Fruit fly (Drosophila melanogaster) whole organism, prepupa: ENCODE measurements around the gene Lst8.

ENCODE experiments used
- Blimp-1 ChIP-seq: fragments of 200-800 bp; sonication (Bioruptor generic); optimal IDR thresholded peaks from 3 replicates; lab custom pipeline; 2017; ENCODE audit warnings: missing biosample characterization, missing genetic modification characterization, mild to moderate bottlenecking, moderate library complexity, missing genetic modification reagents
- CG10669 ChIP-seq: fragments of 200-800 bp; sonication (Bioruptor generic); optimal IDR thresholded peaks from 3 replicates; lab custom pipeline; 2018; ENCODE audit warnings: missing biosample characterization, mild to moderate bottlenecking, missing genetic modification characterization, moderate library complexity
- CG11762 ChIP-seq: fragments of 200-800 bp; sonication (Bioruptor generic); optimal IDR thresholded peaks from 3 replicates; lab custom pipeline; 2016; ENCODE audit warnings: missing biosample characterization, missing genetic modification characterization; ENCODE audit not compliant: insufficient read depth
- CG11902 ChIP-seq: fragments of 200-800 bp; sonication (Bioruptor generic); optimal IDR thresholded peaks from 3 replicates; lab custom pipeline; 2016; ENCODE audit warnings: missing biosample characterization, missing genetic modification characterization
- CG16779 ChIP-seq: fragments of 200-800 bp; sonication (Bioruptor generic); optimal IDR thresholded peaks from 3 replicates; lab custom pipeline; 2017; ENCODE audit warnings: missing biosample characterization, mild to moderate bottlenecking, missing genetic modification characterization
- CG31627 ChIP-seq: fragments of 200-800 bp; sonication (Bioruptor generic); optimal IDR thresholded peaks from 3 replicates; lab custom pipeline; 2016; ENCODE audit warnings: missing biosample characterization, missing genetic modification characterization
- CG32006 ChIP-seq: fragments of 200-800 bp; sonication (Bioruptor generic); optimal IDR thresholded peaks from 3 replicates; lab custom pipeline; 2017; ENCODE audit warnings: missing biosample characterization, mild to moderate bottlenecking, missing genetic modification characterization
- CG34406 ChIP-seq: fragments of 200-800 bp; sonication (Bioruptor generic); optimal IDR thresholded peaks from 3 replicates; lab custom pipeline; 2016; ENCODE audit warnings: missing biosample characterization, missing genetic modification characterization
- CG3919 ChIP-seq: fragments of 200-800 bp; sonication (Bioruptor generic); optimal IDR thresholded peaks from 3 replicates; lab custom pipeline; 2016; ENCODE audit warnings: missing biosample characterization, missing genetic modification characterization
- CG4318 ChIP-seq: fragments of 200-800 bp; sonication (Bioruptor generic); optimal IDR thresholded peaks from 3 replicates; lab custom pipeline; 2017; ENCODE audit warnings: missing biosample characterization, mild to moderate bottlenecking, missing genetic modification characterization
- CG6276 ChIP-seq: fragments of 200-800 bp; sonication (Bioruptor generic); optimal IDR thresholded peaks from 2 replicates; lab custom pipeline; 2017; ENCODE audit warnings: missing biosample characterization, mild to moderate bottlenecking, missing genetic modification characterization
- CG6808 ChIP-seq: fragments of 200-800 bp; sonication (Bioruptor generic); optimal IDR thresholded peaks from 3 replicates; lab custom pipeline; 2017; ENCODE audit warnings: missing biosample characterization, missing genetic modification characterization, mild to moderate bottlenecking, moderate library complexity, missing genetic modification reagents
- CG7368 ChIP-seq: fragments of 200-800 bp; sonication (Bioruptor generic); optimal IDR thresholded peaks from 3 replicates; lab custom pipeline; 2016; ENCODE audit warnings: missing biosample characterization, missing genetic modification characterization
- CG8319 ChIP-seq: fragments of 200-800 bp; sonication (Bioruptor generic); optimal IDR thresholded peaks from 3 replicates; lab custom pipeline; 2016; ENCODE audit warnings: missing biosample characterization, missing genetic modification characterization
- CG8632 ChIP-seq: fragments of 200-800 bp; sonication (Bioruptor generic); optimal IDR thresholded peaks from 3 replicates; lab custom pipeline; 2016; ENCODE audit warnings: missing biosample characterization, missing genetic modification characterization
- Eip75B ChIP-seq: fragments of 200-800 bp; sonication (Bioruptor generic); optimal IDR thresholded peaks from 3 replicates; lab custom pipeline; 2016; ENCODE audit warnings: missing biosample characterization, missing genetic modification characterization
- Eip78C ChIP-seq: fragments of 200-800 bp; sonication (Bioruptor generic); peaks from one replicate; lab custom pipeline; 2016; ENCODE audit warnings: missing biosample characterization, missing genetic modification characterization
- Eip93F ChIP-seq: fragments of 200-800 bp; sonication (Bioruptor generic); optimal IDR thresholded peaks from 2 replicates; lab custom pipeline; 2016; ENCODE audit warnings: missing biosample characterization, mild to moderate bottlenecking, missing genetic modification characterization
- Hr38 ChIP-seq: sonication (Bioruptor generic); optimal IDR thresholded peaks from 2 replicates; lab custom pipeline; 2016; ENCODE audit warnings: missing biosample characterization, missing genetic modification characterization
- OdsH ChIP-seq: fragments of 200-800 bp; sonication (Bioruptor generic); optimal IDR thresholded peaks from 3 replicates; lab custom pipeline; 2016; ENCODE audit warnings: missing biosample characterization, missing genetic modification characterization
- Sox102F ChIP-seq: fragments of 200-800 bp; sonication (Bioruptor generic); optimal IDR thresholded peaks from 2 replicates; lab custom pipeline; 2016; ENCODE audit warnings: missing biosample characterization, mild to moderate bottlenecking, missing genetic modification characterization
- Sox15 ChIP-seq: fragments of 200-800 bp; sonication (Bioruptor generic); optimal IDR thresholded peaks from 3 replicates; lab custom pipeline; 2016; ENCODE audit warnings: missing biosample characterization, missing genetic modification characterization
- dac ChIP-seq: fragments of 200-800 bp; sonication (Bioruptor generic); optimal IDR thresholded peaks from 2 replicates; lab custom pipeline; 2017; ENCODE audit warnings: missing biosample characterization, mild to moderate bottlenecking, missing genetic modification characterization
- eg ChIP-seq: fragments of 200-800 bp; sonication (Bioruptor generic); IDR thresholded peaks from 3 replicates; pipeline ENCODE4 v1.3.6; 2022; ENCODE audit warnings: missing biosample characterization, missing genetic modification characterization
- lz ChIP-seq: fragments of 200-800 bp; sonication (Bioruptor generic); optimal IDR thresholded peaks from 3 replicates; lab custom pipeline; 2016; ENCODE audit warnings: missing biosample characterization, missing genetic modification characterization
- net ChIP-seq: fragments of 200-800 bp; sonication (Bioruptor generic); optimal IDR thresholded peaks from 3 replicates; lab custom pipeline; 2016; ENCODE audit warnings: missing biosample characterization, missing genetic modification characterization
- pdm3 ChIP-seq: fragments of 200-800 bp; sonication (Bioruptor generic); optimal IDR thresholded peaks from 3 replicates; lab custom pipeline; 2016; ENCODE audit warnings: missing biosample characterization, missing genetic modification characterization
- salr ChIP-seq, 2 experiments: fragments of 200-800 bp; sonication (Bioruptor generic); optimal IDR thresholded peaks; 3 replicates each; lab custom pipeline; 2016 to 2018; ENCODE audit warnings: missing biosample characterization in 2 of 2, missing genetic modification characterization in 2 of 2, mild to moderate bottlenecking in 1 of 2
- spab ChIP-seq: fragments of 200-800 bp; sonication (Bioruptor generic); optimal IDR thresholded peaks from 2 replicates; lab custom pipeline; 2017; ENCODE audit warnings: missing biosample characterization, mild to moderate bottlenecking, missing genetic modification characterization, missing genetic modification reagents
- ss ChIP-seq, 2 experiments: fragments of 200-800 bp; sonication (Bioruptor generic); optimal IDR thresholded peaks; 2 replicates in 1 of 2; 3 replicates in 1 of 2; lab custom pipeline; 2017 to 2018; ENCODE audit warnings: mild to moderate bottlenecking in 2 of 2, missing biosample characterization in 2 of 2, missing genetic modification characterization in 2 of 2, moderate library complexity in 1 of 2
- svp ChIP-seq: fragments of 200-800 bp; sonication (Bioruptor generic); peaks from one replicate; lab custom pipeline; 2016; ENCODE audit warnings: missing biosample characterization, missing genetic modification characterization
- topi ChIP-seq: fragments of 200-800 bp; sonication (Bioruptor generic); optimal IDR thresholded peaks from 3 replicates; lab custom pipeline; 2016; ENCODE audit warnings: missing biosample characterization, missing genetic modification characterization
- vri ChIP-seq: fragments of 200-800 bp; sonication (Bioruptor generic); optimal IDR thresholded peaks from 3 replicates; lab custom pipeline; 2016; ENCODE audit warnings: missing biosample characterization, mild to moderate bottlenecking, missing genetic modification characterization

The Lst8 gene

DNA sequence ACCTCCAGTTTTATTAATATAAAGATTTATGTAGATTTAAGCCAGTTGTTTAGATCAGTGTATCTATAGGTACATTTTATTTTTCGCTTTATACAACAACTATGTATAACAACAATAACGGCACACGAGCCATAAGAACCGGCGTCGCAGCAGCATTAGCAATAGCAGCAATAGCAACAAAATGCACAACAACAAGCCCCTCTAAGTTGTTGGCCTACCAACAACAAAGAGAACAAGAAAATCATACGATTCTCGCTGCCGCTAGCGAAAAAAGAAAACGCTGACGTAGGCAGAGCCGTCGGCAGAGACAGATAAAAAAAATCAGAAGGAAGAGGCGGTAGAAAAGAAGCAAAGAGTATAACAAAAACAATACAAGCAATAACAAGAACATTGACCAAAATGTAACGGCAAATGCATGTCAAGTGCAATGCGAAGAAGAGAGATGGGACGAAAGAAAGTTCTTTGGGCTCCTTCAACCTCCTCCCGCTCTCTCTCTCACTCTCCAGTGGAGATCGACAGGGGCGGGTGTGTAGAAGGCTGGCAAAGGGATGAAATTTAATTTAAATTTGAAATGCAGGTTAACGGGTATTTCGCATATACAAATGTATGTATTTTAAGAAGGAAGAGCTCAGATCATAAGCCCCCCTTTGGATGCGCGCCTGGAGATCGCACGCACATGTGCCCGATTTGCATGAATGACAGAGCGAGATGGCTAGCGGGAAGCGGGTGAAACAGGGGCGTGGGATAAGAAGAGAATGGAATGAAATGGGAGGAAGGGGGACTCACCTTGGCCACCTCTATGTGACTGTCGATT, 26.9 kb downstream of the Lst8 start (continued):
- TF ChIP-seq OdsH, result peak; percentile 99
- peak; percentile 100 for TF ChIP-seq Sox102F (GFP tag; lab: Kevin White, UChicago)
- peak; percentile 99 for TF ChIP-seq CG10669 (GFP tag; lab: Kevin White, UChicago)
- peak; percentile 100 for TF ChIP-seq topi (GFP tag; lab: Kevin White, UChicago)
- TF ChIP-seq pdm3 (GFP tag; lab: Kevin White, UChicago), result peak; percentile 100
- peak; percentile 99 for TF ChIP-seq Sox15 (GFP tag; lab: Kevin White, UChicago)
- peak; percentile 97 for TF ChIP-seq CG16779 (tag; lab: Kevin White, UChicago)
- TF ChIP-seq CG4318 (GFP tag; lab: Kevin White, UChicago), result peak; percentile 99
- TF ChIP-seq ss (GFP tag; optimal IDR thresholded peaks at IDR 0.05; lab: Kevin White, UChicago), result peak; percentile 98
- TF ChIP-seq net, result peak; percentile 99

DNA sequence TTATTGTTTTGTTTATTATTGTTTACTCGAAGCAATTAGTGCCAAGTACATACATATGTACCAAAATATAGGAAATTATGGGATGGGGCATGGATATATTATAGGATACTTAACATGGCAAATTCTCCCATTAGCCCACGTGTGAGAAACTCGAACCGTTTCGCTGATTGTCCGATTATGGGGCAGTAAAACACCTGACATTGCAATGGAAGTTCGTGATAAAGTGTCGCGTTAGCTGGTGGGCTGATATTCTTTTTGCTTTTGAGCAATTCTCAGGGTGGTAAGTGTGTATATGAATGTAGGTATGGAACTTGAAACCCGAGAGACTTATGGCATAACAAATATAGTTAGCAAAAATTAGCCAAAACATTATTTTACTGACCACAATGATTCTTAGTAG, 27.8 kb downstream of the Lst8 start:
- TF ChIP-seq CG3919 (no peak), eg (GFP tag; lab: Robert Waterston, UW) (no peak), vri (GFP tag; lab: Kevin White, UChicago) (peak; percentile 19), spab (no peak), CG8632 (GFP tag; lab: Kevin White, UChicago) (no peak), CG7368 (GFP tag; lab: Kevin White, UChicago) (no peak), CG32006 (GFP tag; lab: Kevin White, UChicago) (no peak)

DNA sequence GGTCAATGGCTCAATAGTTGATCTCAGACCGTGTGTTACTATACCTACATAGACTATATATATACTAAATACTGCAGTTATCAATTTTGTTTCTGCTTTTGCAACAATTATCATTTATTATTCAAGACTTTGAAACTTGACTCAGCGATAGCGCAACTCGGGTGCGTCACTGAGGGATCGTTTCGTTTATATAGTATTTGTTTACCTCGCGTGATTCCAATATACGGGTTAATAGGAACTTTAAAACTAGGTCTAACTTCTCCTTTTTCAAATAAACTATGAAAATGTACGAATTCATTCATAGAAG, 28.5 kb downstream of the Lst8 start:
- TF ChIP-seq CG6276 (GFP tag; lab: Kevin White, UChicago) (peak; percentile 17), CG34406 (GFP tag; lab: Kevin White, UChicago) (no peak), vri (GFP tag; lab: Kevin White, UChicago) (peak; percentile 24), CG6808 (GFP tag; lab: Kevin White, UChicago) (peak; percentile 35), ss (GFP tag; optimal IDR thresholded peaks at IDR 0.05; lab: Kevin White, UChicago) (peak; percentile 21 to 63)

DNA sequence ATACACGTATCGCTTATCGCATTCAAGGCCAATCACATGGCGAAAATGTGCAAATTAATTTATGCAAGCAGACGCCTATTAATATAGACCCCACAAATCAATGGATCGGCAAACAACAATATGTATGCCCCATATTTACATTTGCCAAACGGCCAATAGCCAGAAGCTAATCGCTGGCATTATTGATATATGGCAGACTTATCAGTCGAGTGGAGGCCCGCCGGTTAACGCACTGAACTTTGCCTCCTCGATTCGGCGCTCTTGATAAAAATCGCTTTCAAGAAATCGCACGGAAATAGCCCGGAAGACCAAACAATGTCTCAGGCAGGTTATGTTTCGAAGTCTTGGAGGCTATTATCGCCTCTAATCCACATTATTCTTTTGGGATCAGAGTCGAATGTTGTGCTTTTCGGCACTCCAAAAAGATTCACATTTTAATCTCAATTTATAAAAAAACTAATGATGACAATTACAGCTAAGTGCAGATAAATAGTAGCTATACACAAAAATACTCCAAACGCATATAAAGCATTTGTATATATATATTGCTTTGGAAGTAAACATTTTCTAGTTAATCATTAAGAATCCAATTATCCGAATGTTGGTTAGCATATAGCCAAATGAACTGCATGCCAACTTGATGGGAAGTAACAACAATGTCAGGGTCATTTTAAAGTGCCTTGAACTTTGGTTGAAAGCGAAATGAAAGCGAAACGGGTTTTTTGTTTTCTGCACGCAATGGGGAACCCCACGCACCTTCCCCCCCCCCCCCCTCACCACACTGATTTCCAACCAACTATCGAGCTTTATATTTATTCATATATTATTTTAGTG, 29.0 kb downstream of the Lst8 start:
- TF ChIP-seq CG6808 (GFP tag; lab: Kevin White, UChicago) (no peak), salr (GFP tag; optimal IDR thresholded peaks at IDR 0.05; lab: Kevin White, UChicago) (no peak), Eip93F (GFP tag; lab: Kevin White, UChicago) (no peak), Blimp-1 (GFP tag; lab: Kevin White, UChicago) (peak; percentile 70), CG8632 (GFP tag; lab: Kevin White, UChicago) (no peak), svp (GFP tag; lab: Kevin White, UChicago) (peak; percentile 91), Eip75B (GFP tag; lab: Kevin White, UChicago) (no peak), Eip78C (GFP tag; lab: Kevin White, UChicago) (peak; percentile 74), vri (GFP tag; lab: Kevin White, UChicago) (peak; percentile 49), CG31627 (GFP tag; lab: Kevin White, UChicago) (no peak), dac (GFP tag; lab: Kevin White, UChicago) (no peak), lz (no peak)

DNA sequence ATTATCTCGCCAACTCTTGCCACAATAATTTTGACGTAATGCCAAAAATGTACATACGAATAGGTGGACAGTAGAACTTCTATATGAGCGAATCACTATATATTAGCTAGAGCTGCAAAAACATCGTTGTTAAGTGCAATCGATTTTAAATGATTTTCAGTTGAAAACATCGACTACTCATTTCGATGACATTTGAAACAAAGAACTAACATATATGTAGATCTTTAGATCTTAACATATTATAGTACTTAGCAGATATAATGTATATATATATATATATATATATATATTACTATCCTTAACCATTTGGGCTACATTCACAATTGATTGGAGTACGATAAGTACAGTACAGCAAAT, 29.6 kb downstream of the Lst8 start, which contains the start of gene CG42395:
Gene CG42395 (minus strand): TSS at position 101 of the 357 bp plus-strand sequence.
- TF ChIP-seq CG16779 (tag; lab: Kevin White, UChicago), result no peak
- no peak for TF ChIP-seq CG11762
- no peak for TF ChIP-seq Hr38 (GFP tag; lab: Kevin White, UChicago)
- TF ChIP-seq eg (GFP tag; lab: Robert Waterston, UW), result no peak
- no peak for TF ChIP-seq pdm3 (GFP tag; lab: Kevin White, UChicago)
- TF ChIP-seq CG8319 (GFP tag; lab: Kevin White, UChicago), result no peak
- no peak for TF ChIP-seq CG11902
- no peak for TF ChIP-seq svp (GFP tag; lab: Kevin White, UChicago)
